Fruit fly (Drosophila melanogaster): Measurements from ENCODE around the gene CG44532.
A peak's percentile ranks its signal among the peaks of the same experiment; 100 is the strongest.

Gene CG44532

DNA sequence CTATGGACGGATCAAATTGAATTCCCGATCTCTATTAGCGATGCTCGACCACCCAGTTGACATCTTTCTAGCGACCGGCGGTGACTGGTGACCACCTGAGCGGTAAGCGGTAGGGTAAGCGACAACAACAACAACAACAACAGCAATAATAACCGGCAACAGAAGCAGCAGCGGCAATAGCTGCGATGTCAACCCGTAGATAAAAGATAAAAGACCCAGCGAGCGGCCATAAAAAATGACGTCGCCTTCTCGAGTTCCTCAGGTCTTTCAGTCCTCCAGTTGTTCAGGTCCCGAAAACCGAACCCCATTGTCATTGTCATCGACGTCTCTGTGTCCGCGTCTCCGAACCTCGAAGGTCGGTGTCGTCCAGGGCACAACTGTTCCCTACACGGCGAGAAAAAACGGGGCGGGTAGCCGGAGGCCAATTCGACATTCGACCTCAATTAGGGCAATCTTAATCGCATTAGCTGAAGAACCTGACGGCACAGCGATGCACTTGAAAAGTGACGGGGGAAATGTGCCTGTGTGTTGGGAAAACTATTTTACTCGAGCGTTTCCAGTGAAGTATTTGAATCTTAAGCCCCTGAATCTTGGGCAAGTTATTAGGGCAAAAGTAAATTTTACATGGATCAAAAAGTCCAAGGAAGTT lies 29.2 kb upstream of the CG44532 start (continued):
- TF ChIP-seq row (GFP tag; IDR thresholded peaks at IDR 0.05) (0 out of 3 replicates have a peak, but pooled peaks have one; percentile 10), CG3995 (GFP tag; optimal IDR thresholded peaks at IDR 0.05) (no peak), dm (GFP tag; optimal IDR thresholded peaks at IDR 0.05) (no peak), CG10462 (GFP tag; optimal IDR thresholded peaks at IDR 0.05) (no peak), CG31365 (tag; optimal IDR thresholded peaks at IDR 0.05) (no peak), abd-A (tag; optimal IDR thresholded peaks at IDR 0.05) (no peak), Oli (tag; optimal IDR thresholded peaks at IDR 0.05) (no peak), ems (GFP tag; optimal IDR thresholded peaks at IDR 0.05) (no peak), CG15073 (GFP tag; optimal IDR thresholded peaks at IDR 0.05) (no peak), crp (GFP tag; optimal IDR thresholded peaks at IDR 0.05) (no peak), HmgD (GFP tag; optimal IDR thresholded peaks at IDR 0.05) (no peak), wor (GFP tag; IDR thresholded peaks at IDR 0.05) (no peak), trem (tag; optimal IDR thresholded peaks at IDR 0.05) (no peak), Hsf (GFP tag; optimal IDR thresholded peaks at IDR 0.05) (no peak), D (optimal IDR thresholded peaks at IDR 0.05) (no peak), D (GFP tag; optimal IDR thresholded peaks at IDR 0.05) (no peak), Max (GFP tag; optimal IDR thresholded peaks at IDR 0.05) (no peak), pros (GFP tag; optimal IDR thresholded peaks at IDR 0.05) (peak; percentile 29), insv (GFP tag; optimal IDR thresholded peaks at IDR 0.05) (peak in 1 of 2 experiments; percentile 14), odd (GFP tag; optimal IDR thresholded peaks at IDR 0.05) (peak; percentile 77), oc (tag; optimal IDR thresholded peaks at IDR 0.05) (peak; percentile 52), cad (GFP tag; optimal IDR thresholded peaks at IDR 0.05) (peak; percentile 84), CG5180 (GFP tag; optimal IDR thresholded peaks at IDR 0.05) (peak; percentile 30), Deaf1 (tag; optimal IDR thresholded peaks at IDR 0.05) (peak; percentile 2), CG4360 (GFP tag; IDR thresholded peaks at IDR 0.05) (peak; percentile 95), lilli (GFP tag; optimal IDR thresholded peaks at IDR 0.05) (no peak), zf30C (GFP tag; optimal IDR thresholded peaks at IDR 0.05) (peak; percentile 94), HLH54F (GFP tag; optimal IDR thresholded peaks at IDR 0.05) (no peak), CG10543 (GFP tag; optimal IDR thresholded peaks at IDR 0.05) (peak; percentile 5), grn (GFP tag; optimal IDR thresholded peaks at IDR 0.05) (peak; percentile 90), D19B (GFP tag; optimal IDR thresholded peaks at IDR 0.05) (no peak), zen (tag; optimal IDR thresholded peaks at IDR 0.05) (peak; percentile 85)

dm6 chrX:9133577-9134240 lies 28.2 kb upstream of the CG44532 start:
- peak; percentile 37 for TF ChIP-seq sens (GFP tag)
- TF ChIP-seq CG34224 (GFP tag; IDR thresholded peaks at IDR 0.05; ENCODE audit: partially characterized antibody) = no peak
- TF ChIP-seq CG13894 (tag; optimal IDR thresholded peaks at IDR 0.05) = peak; percentile 37
- TF ChIP-seq pb (GFP tag; optimal IDR thresholded peaks at IDR 0.05) = no peak
- no peak for TF ChIP-seq CG12942 (GFP tag; optimal IDR thresholded peaks at IDR 0.05)
- peak in 1 of 2 experiments; percentile 12 for TF ChIP-seq Pdp1 (GFP tag; optimal IDR thresholded peaks at IDR 0.05)
- TF ChIP-seq salm (tag; optimal IDR thresholded peaks at IDR 0.05) = no peak
- peak; percentile 61 for TF ChIP-seq Deaf1 (tag; optimal IDR thresholded peaks at IDR 0.05)
- TF ChIP-seq Hey (tag; optimal IDR thresholded peaks at IDR 0.05) = no peak
- no peak for TF ChIP-seq scrt (GFP tag; optimal IDR thresholded peaks at IDR 0.05)
- TF ChIP-seq chif (GFP tag; optimal IDR thresholded peaks at IDR 0.05) = no peak
- no peak for TF ChIP-seq maf-S (GFP tag; optimal IDR thresholded peaks at IDR 0.05)
- TF ChIP-seq cad (GFP tag; optimal IDR thresholded peaks at IDR 0.05) = peak; percentile 11
- no peak for TF ChIP-seq Sry-δ (GFP tag; optimal IDR thresholded peaks at IDR 0.05)
- TF ChIP-seq insv (GFP tag; optimal IDR thresholded peaks at IDR 0.05) = peak in 1 of 2 experiments; percentile 83
- no peak for TF ChIP-seq CG18599 (GFP tag; optimal IDR thresholded peaks at IDR 0.05)
- no peak for TF ChIP-seq lola (GFP tag; optimal IDR thresholded peaks at IDR 0.05)
- TF ChIP-seq kni (GFP tag; optimal IDR thresholded peaks at IDR 0.05) = peak; percentile 57
- no peak for TF ChIP-seq CG3281 (GFP tag; optimal IDR thresholded peaks at IDR 0.05)
- TF ChIP-seq Sox102F (GFP tag; optimal IDR thresholded peaks at IDR 0.05) = no peak
- peak; percentile 37 for TF ChIP-seq CG5180 (GFP tag; optimal IDR thresholded peaks at IDR 0.05)
